Fruit fly (Drosophila melanogaster): ENCODE results near the gene Mi-2.
A peak's percentile ranks its signal among the peaks of the same experiment; 100 is the strongest.

Gene Mi-2

DNA sequence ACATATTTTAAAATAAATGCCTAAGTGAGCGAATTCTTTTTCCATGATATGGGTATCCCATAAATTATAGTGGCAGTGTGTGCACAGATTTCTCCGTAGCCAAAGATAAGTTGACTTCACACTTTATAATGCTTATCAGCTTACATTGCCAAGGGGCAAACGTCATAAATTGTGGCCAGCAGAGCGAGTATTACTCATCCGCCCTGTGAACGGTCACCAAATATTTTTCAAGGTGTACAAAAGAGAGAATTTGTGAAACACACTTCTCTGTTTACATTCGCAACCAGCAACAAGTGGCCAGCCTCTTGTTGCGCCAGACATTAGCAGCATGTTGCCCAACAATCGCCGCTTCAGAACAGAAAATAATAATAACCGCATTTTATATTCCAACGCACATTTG, 22.9 kb upstream of the Mi-2 start (continued):
- TF ChIP-seq sc (optimal IDR thresholded peaks at IDR 0.05) (no peak), sc (GFP tag; optimal IDR thresholded peaks at IDR 0.05) (peak; percentile 4), mirr (GFP tag; optimal IDR thresholded peaks at IDR 0.05) (peak; percentile 69), usp (GFP tag; optimal IDR thresholded peaks at IDR 0.05) (no peak), CG9932 (GFP tag; IDR thresholded peaks at IDR 0.05) (no peak), Bteb2 (GFP tag; optimal IDR thresholded peaks at IDR 0.05) (no peak), odd (GFP tag; optimal IDR thresholded peaks at IDR 0.05) (peak; percentile 44), ci (GFP tag; IDR thresholded peaks at IDR 0.05) (peak; percentile 71; the same call in 2 of the 3 replicates), Ptx1 (GFP tag; IDR thresholded peaks at IDR 0.05) (no peak), az2 (GFP tag; optimal IDR thresholded peaks at IDR 0.05) (no peak), CG11504 (tag; optimal IDR thresholded peaks at IDR 0.05) (peak; percentile 99), slou (GFP tag; optimal IDR thresholded peaks at IDR 0.05) (no peak), Trl (optimal IDR thresholded peaks at IDR 0.05) (peak; percentile 25 to 45), Trl (GFP tag; optimal IDR thresholded peaks at IDR 0.05) (peak; percentile 11), vfl (GFP tag; optimal IDR thresholded peaks at IDR 0.05) (peak; percentile 21), CG16863 (GFP tag; optimal IDR thresholded peaks at IDR 0.05) (no peak), CG6272 (GFP tag; IDR thresholded peaks at IDR 0.05) (no peak), Chrac-16 (GFP tag; optimal IDR thresholded peaks at IDR 0.05) (no peak), en (GFP tag; optimal IDR thresholded peaks at IDR 0.05) (no peak), br (optimal IDR thresholded peaks at IDR 0.05) (no peak), Bgb (GFP tag; IDR thresholded peaks at IDR 0.05; ENCODE audit: partially characterized antibody) (no peak), exex (tag; optimal IDR thresholded peaks at IDR 0.05) (peak; percentile 49), CG30431 (GFP tag; optimal IDR thresholded peaks at IDR 0.05) (no peak), HHEX (GFP tag; optimal IDR thresholded peaks at IDR 0.05) (peak; percentile 52), CG10267 (tag; optimal IDR thresholded peaks at IDR 0.05) (no peak), HLH4C (GFP tag; IDR thresholded peaks at IDR 0.05; ENCODE audit: partially characterized antibody) (no peak), Poxn (GFP tag; IDR thresholded peaks at IDR 0.05) (no peak), Drgx (GFP tag; IDR thresholded peaks at IDR 0.05) (0 out of 2 replicates have a peak, but pooled peaks have one; percentile 16), gcm (GFP tag; optimal IDR thresholded peaks at IDR 0.05) (peak; percentile 5), Neu2 (GFP tag; optimal IDR thresholded peaks at IDR 0.05; ENCODE audit: borderline replicate concordance) (no peak), CG34376 (GFP tag; optimal IDR thresholded peaks at IDR 0.05) (peak; percentile 86), CG17568 (GFP tag; optimal IDR thresholded peaks at IDR 0.05) (peak; percentile 62), CG30020 (tag; optimal IDR thresholded peaks at IDR 0.05) (no peak), CG12942 (GFP tag; optimal IDR thresholded peaks at IDR 0.05) (peak; percentile 4), TFAM (GFP tag; optimal IDR thresholded peaks at IDR 0.05) (no peak), luna (GFP tag; optimal IDR thresholded peaks at IDR 0.05) (peak; percentile 31), GATAe (GFP tag; conservative IDR thresholded peaks at IDR 0.05) (0 out of 2 replicates have a peak, but pooled peaks have one; percentile 33), tap (tag; optimal IDR thresholded peaks at IDR 0.05) (no peak), Aef1 (GFP tag; IDR thresholded peaks at IDR 0.05) (no peak), CG31365 (tag; optimal IDR thresholded peaks at IDR 0.05) (peak; percentile 45), zfh1 (GFP tag; IDR thresholded peaks at IDR 0.05) (no peak), kni (GFP tag; optimal IDR thresholded peaks at IDR 0.05) (no peak), Ssrp (tag; optimal IDR thresholded peaks at IDR 0.05) (no peak), bsh (GFP tag; optimal IDR thresholded peaks at IDR 0.05) (peak in 1 of 2 experiments; percentile 27), tup (GFP tag; optimal IDR thresholded peaks at IDR 0.05) (no peak), CG3407 (GFP tag; optimal IDR thresholded peaks at IDR 0.05) (no peak), row (GFP tag; IDR thresholded peaks at IDR 0.05) (no peak; the same call in 2 of the 3 replicates), Hmx (GFP tag; optimal IDR thresholded peaks at IDR 0.05) (no peak), nerfin-2 (GFP tag; IDR thresholded peaks at IDR 0.05; ENCODE audit: partially characterized antibody) (no peak), Dbx (GFP tag; IDR thresholded peaks at IDR 0.05) (peak; percentile 44; the same call in 1 of the 3 replicates), crc (GFP tag; optimal IDR thresholded peaks at IDR 0.05) (no peak), pita (GFP tag; optimal IDR thresholded peaks at IDR 0.05) (no peak)

Measured in whole organism, embryonic.